Fruit fly (Drosophila melanogaster) whole organism, wandering third instar larva: ENCODE data around the gene Exn.

Source experiments
- Abd-B ChIP-seq: fragments of >200 bp; optimal IDR thresholded peaks from 2 replicates; lab custom pipeline; 2017; ENCODE audit warnings: missing biosample characterization, missing genetic modification characterization
- CG32264 ChIP-seq: fragments of 200-800 bp; sonication (Bioruptor generic); optimal IDR thresholded peaks from 2 replicates; lab custom pipeline; 2016; ENCODE audit warnings: missing biosample characterization, missing genetic modification characterization
- CG9705 ChIP-seq: fragments of 200-800 bp; sonication (Bioruptor generic); optimal IDR thresholded peaks from 2 replicates; lab custom pipeline; 2018; ENCODE audit warnings: missing biosample characterization, mild to moderate bottlenecking, missing genetic modification characterization
- CrebA ChIP-seq: fragments of 200-800 bp; sonication (Bioruptor generic); optimal IDR thresholded peaks from 2 replicates; lab custom pipeline; 2016; ENCODE audit warnings: missing biosample characterization, mild to moderate bottlenecking, missing genetic modification characterization, borderline replicate concordance
- Dfd ChIP-seq: fragments of >200 bp; optimal IDR thresholded peaks from 2 replicates; lab custom pipeline; 2017; ENCODE audit warnings: missing biosample characterization, missing genetic modification characterization
- Dif ChIP-seq: fragments of 200-275, 200-300 bp; sonication (Bioruptor generic); optimal IDR thresholded peaks from 2 replicates; lab custom pipeline; 2018; ENCODE audit warnings: missing biosample characterization, missing genetic modification characterization; ENCODE audit not compliant: partially characterized antibody
- GATAd ChIP-seq: sonication (Bioruptor generic); optimal IDR thresholded peaks from 2 replicates; lab custom pipeline; 2016; ENCODE audit warnings: missing biosample characterization, missing genetic modification characterization
- HLH106 ChIP-seq: fragments of 200-800 bp; optimal IDR thresholded peaks from 3 replicates; lab custom pipeline; 2019; ENCODE audit warnings: missing biosample characterization, mild to moderate bottlenecking, missing genetic modification characterization, moderate library complexity
- Hnf4 ChIP-seq: fragments of 200-800 bp; sonication (Bioruptor generic); optimal IDR thresholded peaks from 2 replicates; lab custom pipeline; 2016; ENCODE audit warnings: missing biosample characterization, mild to moderate bottlenecking, missing genetic modification characterization
- Hr78 ChIP-seq: fragments of >200 bp; optimal IDR thresholded peaks from 2 replicates; lab custom pipeline; 2017; ENCODE audit warnings: missing biosample characterization, missing genetic modification characterization
- Hr83 ChIP-seq: fragments of 200-300 bp; sonication (Bioruptor generic); optimal IDR thresholded peaks from 2 replicates; lab custom pipeline; 2016; ENCODE audit warnings: missing biosample characterization, mild to moderate bottlenecking, missing genetic modification characterization, moderate library complexity; ENCODE audit not compliant: poor library complexity, severe bottlenecking
- Jra ChIP-seq: sonication (Bioruptor generic); optimal IDR thresholded peaks from 2 replicates; lab custom pipeline; 2016; ENCODE audit warnings: missing biosample characterization, missing genetic modification characterization
- Mio ChIP-seq: sonication (Bioruptor generic); optimal IDR thresholded peaks from 2 replicates; lab custom pipeline; 2016; ENCODE audit warnings: missing biosample characterization, missing genetic modification characterization
- Myc ChIP-seq: fragments of >200 bp; optimal IDR thresholded peaks from 2 replicates; lab custom pipeline; 2017
- N ChIP-seq: fragments of >200 bp; optimal IDR thresholded peaks from 2 replicates; lab custom pipeline; 2018; ENCODE audit warnings: missing biosample characterization, missing external identifiers, missing genetic modification characterization
- OdsH ChIP-seq: fragments of 200-800 bp; sonication (Bioruptor generic); optimal IDR thresholded peaks from 2 replicates; lab custom pipeline; 2016; ENCODE audit warnings: missing biosample characterization, mild to moderate bottlenecking, missing genetic modification characterization
- Rel ChIP-seq, 2 experiments: fragments of 200-800 bp; sonication (Bioruptor generic) in 1 of 2; optimal IDR thresholded peaks; 2 replicates in 1 of 2; 3 replicates in 1 of 2; lab custom pipeline; 2016 to 2019; ENCODE audit warnings: mild to moderate bottlenecking in 2 of 2, missing biosample characterization in 2 of 2, missing genetic modification characterization in 2 of 2, moderate library complexity in 1 of 2
- Sp1 ChIP-seq: fragments of 200-800 bp; sonication (Bioruptor generic); optimal IDR thresholded peaks from 3 replicates; lab custom pipeline; 2019; ENCODE audit warnings: missing biosample characterization, mild to moderate bottlenecking, missing genetic modification characterization, moderate library complexity
- Vsx2 ChIP-seq: fragments of 200-300, 225-300 bp; sonication (Bioruptor generic); optimal IDR thresholded peaks from 2 replicates; lab custom pipeline; 2018; ENCODE audit warnings: missing biosample characterization, missing genetic modification characterization; ENCODE audit not compliant: partially characterized antibody
- br ChIP-seq: fragments of 200-800 bp; sonication (Bioruptor generic); optimal IDR thresholded peaks from 2 replicates; lab custom pipeline; 2016; ENCODE audit warnings: missing biosample characterization, missing genetic modification characterization
- brk ChIP-seq: fragments of 200-800 bp; sonication (Bioruptor generic); optimal IDR thresholded peaks from 2 replicates; lab custom pipeline; 2016; ENCODE audit warnings: missing biosample characterization, mild to moderate bottlenecking, missing genetic modification characterization
- dl ChIP-seq, 2 experiments: fragments of 175-275, 200-275 bp in 1 of 2; fragments of 200-275 bp in 1 of 2; sonication (Bioruptor generic); optimal IDR thresholded peaks; lab custom pipeline; 2018; ENCODE audit warnings: mild to moderate bottlenecking in 2 of 2, missing biosample characterization in 2 of 2, missing genetic modification characterization in 2 of 2, moderate library complexity in 2 of 2; ENCODE audit not compliant: partially characterized antibody in 2 of 2, insufficient read depth in 1 of 2
- dmrt93B ChIP-seq: fragments of 200-800 bp; sonication (Bioruptor generic); optimal IDR thresholded peaks from 2 replicates; lab custom pipeline; 2018; ENCODE audit warnings: missing biosample characterization, mild to moderate bottlenecking, missing genetic modification characterization
- dsf ChIP-seq: sonication (Bioruptor generic); optimal IDR thresholded peaks from 2 replicates; lab custom pipeline; 2016; ENCODE audit warnings: missing biosample characterization, missing genetic modification characterization, borderline replicate concordance
- ey ChIP-seq: fragments of 200-800 bp; sonication (Bioruptor generic); optimal IDR thresholded peaks from 2 replicates; lab custom pipeline; 2016; ENCODE audit warnings: missing biosample characterization, missing genetic modification characterization
- foxo ChIP-seq, 2 experiments: fragments of 200-800 bp; sonication (Bioruptor generic); optimal IDR thresholded peaks; 2 replicates in 1 of 2; 3 replicates in 1 of 2; lab custom pipeline; 2016 to 2017; ENCODE audit warnings: missing biosample characterization in 2 of 2, missing genetic modification characterization in 2 of 2
- fru ChIP-seq: fragments of 200-800 bp; sonication (Bioruptor generic); optimal IDR thresholded peaks from 3 replicates; lab custom pipeline; 2016; ENCODE audit warnings: missing biosample characterization, mild to moderate bottlenecking, missing genetic modification characterization
- h ChIP-seq: fragments of 200-800 bp; sonication (Bioruptor generic); optimal IDR thresholded peaks from 3 replicates; lab custom pipeline; 2016; ENCODE audit warnings: missing biosample characterization, mild to moderate bottlenecking, missing genetic modification characterization
- jim ChIP-seq: fragments of 175-275, 200-325 bp; sonication (Bioruptor generic); optimal IDR thresholded peaks from 2 replicates; lab custom pipeline; 2016; ENCODE audit warnings: missing biosample characterization, mild to moderate bottlenecking, missing genetic modification characterization
- lola ChIP-seq: fragments of >200 bp; optimal IDR thresholded peaks from 2 replicates; lab custom pipeline; 2017; ENCODE audit warnings: missing biosample characterization, missing genetic modification characterization
- pan ChIP-seq: fragments of >200 bp; optimal IDR thresholded peaks from 2 replicates; lab custom pipeline; 2017
- psq ChIP-seq: fragments of 200-800 bp; sonication (Bioruptor generic); optimal IDR thresholded peaks from 3 replicates; lab custom pipeline; 2017; ENCODE audit warnings: missing biosample characterization, mild to moderate bottlenecking, missing genetic modification characterization, moderate library complexity
- rgr ChIP-seq: fragments of 200-800 bp; sonication (Bioruptor generic); optimal IDR thresholded peaks from 3 replicates; lab custom pipeline; 2016; ENCODE audit warnings: missing biosample characterization, mild to moderate bottlenecking, missing genetic modification characterization
- sage ChIP-seq: fragments of 200-800 bp; sonication (Bioruptor generic); optimal IDR thresholded peaks from 2 replicates; lab custom pipeline; 2016; ENCODE audit warnings: missing biosample characterization, mild to moderate bottlenecking, missing genetic modification characterization
- sv ChIP-seq: fragments of 200-800 bp; sonication (Bioruptor generic); optimal IDR thresholded peaks from 3 replicates; lab custom pipeline; 2016; ENCODE audit warnings: missing biosample characterization, missing genetic modification characterization
- tai ChIP-seq: sonication (Bioruptor generic); optimal IDR thresholded peaks from 2 replicates; lab custom pipeline; 2016; ENCODE audit warnings: missing biosample characterization, missing genetic modification characterization
- usp ChIP-seq: fragments of >200 bp; optimal IDR thresholded peaks from 2 replicates; lab custom pipeline; 2017; ENCODE audit warnings: missing biosample characterization, missing genetic modification characterization
- woc ChIP-seq: sonication (Bioruptor generic); optimal IDR thresholded peaks from 2 replicates; lab custom pipeline; 2016; ENCODE audit warnings: missing biosample characterization, mild to moderate bottlenecking, missing genetic modification characterization

Gene Exn

dm6 chr3L:16988526-16988925 lies 18.7 kb downstream of the Exn start:
- TF ChIP-seq jim (GFP tag; lab: Kevin White, UChicago) (no peak), dl (GFP tag; optimal IDR thresholded peaks at IDR 0.05; lab: Kevin White, UChicago; ENCODE audit: insufficient read depth in 1 of 2, partially characterized antibody in 2 of 2) (no peak), Hr78 (GFP tag; lab: Kevin White, UChicago) (no peak), Sp1 (GFP tag; lab: Kevin White, UChicago) (no peak), rgr (GFP tag; lab: Kevin White, UChicago) (no peak), sv (no peak), Dfd (GFP tag; lab: Kevin White, UChicago) (no peak), brk (no peak), Abd-B (GFP tag; lab: Kevin White, UChicago) (no peak), OdsH (GFP tag; lab: Kevin White, UChicago) (no peak), woc (GFP tag; lab: Kevin White, UChicago) (no peak)

- TF ChIP-seq OdsH (GFP tag; lab: Kevin White, UChicago) (peak; percentile 84), dl (GFP tag; optimal IDR thresholded peaks at IDR 0.05; lab: Kevin White, UChicago; ENCODE audit: insufficient read depth in 1 of 2, partially characterized antibody in 2 of 2) (no peak), brk (no peak), foxo (GFP tag; optimal IDR thresholded peaks at IDR 0.05; lab: Kevin White, UChicago) (peak in 1 of 2 experiments; percentile 80), CrebA (GFP tag; lab: Kevin White, UChicago) (no peak), GATAd (no peak), Abd-B (GFP tag; lab: Kevin White, UChicago) (no peak), pan (lab: Kevin White, UChicago) (no peak), psq (GFP tag; lab: Kevin White, UChicago) (peak; percentile 81), tai (GFP tag; lab: Kevin White, UChicago) (no peak), HLH106 (tag; lab: Kevin White, UChicago) (peak; percentile 85), Mio (no peak), Hnf4 (no peak), sage (GFP tag; lab: Kevin White, UChicago) (no peak), ey (peak; percentile 67), lola (GFP tag; lab: Kevin White, UChicago) (no peak), dmrt93B (GFP tag; lab: Kevin White, UChicago) (no peak), N (GFP tag; lab: Kevin White, UChicago) (no peak), h (GFP tag; lab: Kevin White, UChicago) (peak; percentile 82), Vsx2 (GFP tag; lab: Kevin White, UChicago) (no peak), CG9705 (GFP tag; lab: Kevin White, UChicago) (peak; percentile 47), Hr78 (GFP tag; lab: Kevin White, UChicago) (no peak), Myc (lab: Kevin White, UChicago) (no peak), br (peak; percentile 81), Dfd (GFP tag; lab: Kevin White, UChicago) (no peak), rgr (GFP tag; lab: Kevin White, UChicago) (peak; percentile 76), jim (GFP tag; lab: Kevin White, UChicago) (no peak), Rel (GFP tag; optimal IDR thresholded peaks at IDR 0.05; lab: Kevin White, UChicago) (no peak), Rel (tag; optimal IDR thresholded peaks at IDR 0.05; lab: Kevin White, UChicago) (peak; percentile 21), usp (GFP tag; lab: Kevin White, UChicago) (no peak), CG32264 (GFP tag; lab: Kevin White, UChicago) (peak; percentile 29), fru (GFP tag; lab: Kevin White, UChicago) (peak; percentile 84), Dif (GFP tag; lab: Kevin White, UChicago) (no peak), dsf (GFP tag; lab: Kevin White, UChicago) (no peak), Sp1 (GFP tag; lab: Kevin White, UChicago) (peak; percentile 91), sv (no peak), woc (GFP tag; lab: Kevin White, UChicago) (peak; percentile 73), Jra (no peak), Hr83 (GFP tag; lab: Kevin White, UChicago) (no peak)
Measured at dm6 chr3L:16989169-16989568, 19.4 kb downstream of the Exn start.
